Worm (Caenorhabditis elegans) whole organism, L2 larva: ENCODE data around the gene tat-1.

Experiments used
- aly-2 ChIP-seq: fragments of 150-350 bp; optimal IDR thresholded peaks from 2 replicates; lab custom pipeline; 2014; ENCODE audit warnings: missing biosample characterization, missing genetic modification characterization
- elt-1 ChIP-seq: fragments of 150-350 bp; optimal IDR thresholded peaks from 2 replicates; lab custom pipeline; 2014; ENCODE audit warnings: missing biosample characterization, missing genetic modification characterization
- elt-3 ChIP-seq: sonication (generic microtip); optimal IDR thresholded peaks from 2 replicates; lab custom pipeline; 2017; ENCODE audit warnings: missing biosample characterization, missing genetic modification characterization
- fos-1 ChIP-seq: fragments of 150-350 bp; optimal IDR thresholded peaks from 2 replicates; lab custom pipeline; 2014; ENCODE audit warnings: missing biosample characterization, missing genetic modification characterization
- nhr-25 ChIP-seq: fragments of 150-350 bp; sonication (generic microtip); optimal IDR thresholded peaks from 3 replicates; lab custom pipeline; 2014; ENCODE audit warnings: missing biosample characterization, missing genetic modification characterization
- unc-39 ChIP-seq: fragments of 150-350 bp; optimal IDR thresholded peaks from 2 replicates; lab custom pipeline; 2014; ENCODE audit warnings: missing biosample characterization, missing genetic modification characterization

DNA sequence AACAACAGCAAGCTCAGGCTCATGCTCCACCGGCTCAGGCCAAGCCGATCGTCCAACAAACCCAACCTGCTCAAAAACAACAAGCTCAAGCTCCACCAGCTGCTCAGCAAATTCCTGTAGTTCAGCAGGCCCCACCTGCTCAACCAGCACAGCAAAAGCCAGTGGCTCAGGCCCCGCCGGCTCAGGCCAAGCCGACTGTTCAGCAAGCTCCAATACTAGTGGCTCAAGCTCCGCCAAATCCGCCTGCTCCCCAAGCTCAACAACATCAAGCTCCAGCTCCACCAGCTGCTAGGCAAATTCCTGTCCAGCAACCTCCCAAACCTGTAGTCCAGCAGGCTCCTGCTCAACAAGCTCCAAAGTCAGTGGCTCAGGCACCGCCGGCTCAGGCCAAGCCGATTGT lies 48.3 kb upstream of the tat-1 start:
- TF ChIP-seq nhr-25 (tag; lab: Kevin White, UChicago): no peak
- TF ChIP-seq unc-39: no peak
- TF ChIP-seq aly-2 (tag; lab: Kevin White, UChicago): no peak
- no peak for TF ChIP-seq fos-1 (tag; lab: Kevin White, UChicago)
- no peak for TF ChIP-seq elt-1 (tag; lab: Kevin White, UChicago)
- TF ChIP-seq elt-3 (tag; lab: Kevin White, UChicago): no peak
